Fruit fly (Drosophila melanogaster) whole organism, wandering third instar larva: ENCODE data around the gene CG32639.

Source experiments
- Abd-B ChIP-seq: fragments of >200 bp; optimal IDR thresholded peaks from 2 replicates; lab custom pipeline; 2017; ENCODE audit warnings: missing biosample characterization, missing genetic modification characterization
- CG32264 ChIP-seq: fragments of 200-800 bp; sonication (Bioruptor generic); optimal IDR thresholded peaks from 2 replicates; lab custom pipeline; 2016; ENCODE audit warnings: missing biosample characterization, missing genetic modification characterization
- CG9705 ChIP-seq: fragments of 200-800 bp; sonication (Bioruptor generic); optimal IDR thresholded peaks from 2 replicates; lab custom pipeline; 2018; ENCODE audit warnings: missing biosample characterization, mild to moderate bottlenecking, missing genetic modification characterization
- CrebA ChIP-seq: fragments of 200-800 bp; sonication (Bioruptor generic); optimal IDR thresholded peaks from 2 replicates; lab custom pipeline; 2016; ENCODE audit warnings: missing biosample characterization, mild to moderate bottlenecking, missing genetic modification characterization, borderline replicate concordance
- Dfd ChIP-seq: fragments of >200 bp; optimal IDR thresholded peaks from 2 replicates; lab custom pipeline; 2017; ENCODE audit warnings: missing biosample characterization, missing genetic modification characterization
- Dif ChIP-seq: fragments of 200-275, 200-300 bp; sonication (Bioruptor generic); optimal IDR thresholded peaks from 2 replicates; lab custom pipeline; 2018; ENCODE audit warnings: missing biosample characterization, missing genetic modification characterization; ENCODE audit not compliant: partially characterized antibody
- GATAd ChIP-seq: sonication (Bioruptor generic); optimal IDR thresholded peaks from 2 replicates; lab custom pipeline; 2016; ENCODE audit warnings: missing biosample characterization, missing genetic modification characterization
- HLH106 ChIP-seq: fragments of 200-800 bp; optimal IDR thresholded peaks from 3 replicates; lab custom pipeline; 2019; ENCODE audit warnings: missing biosample characterization, mild to moderate bottlenecking, missing genetic modification characterization, moderate library complexity
- Hnf4 ChIP-seq: fragments of 200-800 bp; sonication (Bioruptor generic); optimal IDR thresholded peaks from 2 replicates; lab custom pipeline; 2016; ENCODE audit warnings: missing biosample characterization, mild to moderate bottlenecking, missing genetic modification characterization
- Hr78 ChIP-seq: fragments of >200 bp; optimal IDR thresholded peaks from 2 replicates; lab custom pipeline; 2017; ENCODE audit warnings: missing biosample characterization, missing genetic modification characterization
- Hr83 ChIP-seq: fragments of 200-300 bp; sonication (Bioruptor generic); optimal IDR thresholded peaks from 2 replicates; lab custom pipeline; 2016; ENCODE audit warnings: missing biosample characterization, mild to moderate bottlenecking, missing genetic modification characterization, moderate library complexity; ENCODE audit not compliant: poor library complexity, severe bottlenecking
- Jra ChIP-seq: sonication (Bioruptor generic); optimal IDR thresholded peaks from 2 replicates; lab custom pipeline; 2016; ENCODE audit warnings: missing biosample characterization, missing genetic modification characterization
- Mio ChIP-seq: sonication (Bioruptor generic); optimal IDR thresholded peaks from 2 replicates; lab custom pipeline; 2016; ENCODE audit warnings: missing biosample characterization, missing genetic modification characterization
- Myc ChIP-seq: fragments of >200 bp; optimal IDR thresholded peaks from 2 replicates; lab custom pipeline; 2017
- N ChIP-seq: fragments of >200 bp; optimal IDR thresholded peaks from 2 replicates; lab custom pipeline; 2018; ENCODE audit warnings: missing biosample characterization, missing external identifiers, missing genetic modification characterization
- OdsH ChIP-seq: fragments of 200-800 bp; sonication (Bioruptor generic); optimal IDR thresholded peaks from 2 replicates; lab custom pipeline; 2016; ENCODE audit warnings: missing biosample characterization, mild to moderate bottlenecking, missing genetic modification characterization
- Rel ChIP-seq, 2 experiments: fragments of 200-800 bp; sonication (Bioruptor generic) in 1 of 2; optimal IDR thresholded peaks; 2 replicates in 1 of 2; 3 replicates in 1 of 2; lab custom pipeline; 2016 to 2019; ENCODE audit warnings: mild to moderate bottlenecking in 2 of 2, missing biosample characterization in 2 of 2, missing genetic modification characterization in 2 of 2, moderate library complexity in 1 of 2
- Sp1 ChIP-seq: fragments of 200-800 bp; sonication (Bioruptor generic); optimal IDR thresholded peaks from 3 replicates; lab custom pipeline; 2019; ENCODE audit warnings: missing biosample characterization, mild to moderate bottlenecking, missing genetic modification characterization, moderate library complexity
- Vsx2 ChIP-seq: fragments of 200-300, 225-300 bp; sonication (Bioruptor generic); optimal IDR thresholded peaks from 2 replicates; lab custom pipeline; 2018; ENCODE audit warnings: missing biosample characterization, missing genetic modification characterization; ENCODE audit not compliant: partially characterized antibody
- br ChIP-seq: fragments of 200-800 bp; sonication (Bioruptor generic); optimal IDR thresholded peaks from 2 replicates; lab custom pipeline; 2016; ENCODE audit warnings: missing biosample characterization, missing genetic modification characterization
- brk ChIP-seq: fragments of 200-800 bp; sonication (Bioruptor generic); optimal IDR thresholded peaks from 2 replicates; lab custom pipeline; 2016; ENCODE audit warnings: missing biosample characterization, mild to moderate bottlenecking, missing genetic modification characterization
- dl ChIP-seq, 2 experiments: fragments of 175-275, 200-275 bp in 1 of 2; fragments of 200-275 bp in 1 of 2; sonication (Bioruptor generic); optimal IDR thresholded peaks; lab custom pipeline; 2018; ENCODE audit warnings: mild to moderate bottlenecking in 2 of 2, missing biosample characterization in 2 of 2, missing genetic modification characterization in 2 of 2, moderate library complexity in 2 of 2; ENCODE audit not compliant: partially characterized antibody in 2 of 2, insufficient read depth in 1 of 2
- dmrt93B ChIP-seq: fragments of 200-800 bp; sonication (Bioruptor generic); optimal IDR thresholded peaks from 2 replicates; lab custom pipeline; 2018; ENCODE audit warnings: missing biosample characterization, mild to moderate bottlenecking, missing genetic modification characterization
- dsf ChIP-seq: sonication (Bioruptor generic); optimal IDR thresholded peaks from 2 replicates; lab custom pipeline; 2016; ENCODE audit warnings: missing biosample characterization, missing genetic modification characterization, borderline replicate concordance
- ey ChIP-seq: fragments of 200-800 bp; sonication (Bioruptor generic); optimal IDR thresholded peaks from 2 replicates; lab custom pipeline; 2016; ENCODE audit warnings: missing biosample characterization, missing genetic modification characterization
- foxo ChIP-seq, 2 experiments: fragments of 200-800 bp; sonication (Bioruptor generic); optimal IDR thresholded peaks; 2 replicates in 1 of 2; 3 replicates in 1 of 2; lab custom pipeline; 2016 to 2017; ENCODE audit warnings: missing biosample characterization in 2 of 2, missing genetic modification characterization in 2 of 2
- fru ChIP-seq: fragments of 200-800 bp; sonication (Bioruptor generic); optimal IDR thresholded peaks from 3 replicates; lab custom pipeline; 2016; ENCODE audit warnings: missing biosample characterization, mild to moderate bottlenecking, missing genetic modification characterization
- h ChIP-seq: fragments of 200-800 bp; sonication (Bioruptor generic); optimal IDR thresholded peaks from 3 replicates; lab custom pipeline; 2016; ENCODE audit warnings: missing biosample characterization, mild to moderate bottlenecking, missing genetic modification characterization
- jim ChIP-seq: fragments of 175-275, 200-325 bp; sonication (Bioruptor generic); optimal IDR thresholded peaks from 2 replicates; lab custom pipeline; 2016; ENCODE audit warnings: missing biosample characterization, mild to moderate bottlenecking, missing genetic modification characterization
- lola ChIP-seq: fragments of >200 bp; optimal IDR thresholded peaks from 2 replicates; lab custom pipeline; 2017; ENCODE audit warnings: missing biosample characterization, missing genetic modification characterization
- pan ChIP-seq: fragments of >200 bp; optimal IDR thresholded peaks from 2 replicates; lab custom pipeline; 2017
- psq ChIP-seq: fragments of 200-800 bp; sonication (Bioruptor generic); optimal IDR thresholded peaks from 3 replicates; lab custom pipeline; 2017; ENCODE audit warnings: missing biosample characterization, mild to moderate bottlenecking, missing genetic modification characterization, moderate library complexity
- rgr ChIP-seq: fragments of 200-800 bp; sonication (Bioruptor generic); optimal IDR thresholded peaks from 3 replicates; lab custom pipeline; 2016; ENCODE audit warnings: missing biosample characterization, mild to moderate bottlenecking, missing genetic modification characterization
- sage ChIP-seq: fragments of 200-800 bp; sonication (Bioruptor generic); optimal IDR thresholded peaks from 2 replicates; lab custom pipeline; 2016; ENCODE audit warnings: missing biosample characterization, mild to moderate bottlenecking, missing genetic modification characterization
- sv ChIP-seq: fragments of 200-800 bp; sonication (Bioruptor generic); optimal IDR thresholded peaks from 3 replicates; lab custom pipeline; 2016; ENCODE audit warnings: missing biosample characterization, missing genetic modification characterization
- tai ChIP-seq: sonication (Bioruptor generic); optimal IDR thresholded peaks from 2 replicates; lab custom pipeline; 2016; ENCODE audit warnings: missing biosample characterization, missing genetic modification characterization
- usp ChIP-seq: fragments of >200 bp; optimal IDR thresholded peaks from 2 replicates; lab custom pipeline; 2017; ENCODE audit warnings: missing biosample characterization, missing genetic modification characterization
- woc ChIP-seq: sonication (Bioruptor generic); optimal IDR thresholded peaks from 2 replicates; lab custom pipeline; 2016; ENCODE audit warnings: missing biosample characterization, mild to moderate bottlenecking, missing genetic modification characterization

CG32639 gene

DNA sequence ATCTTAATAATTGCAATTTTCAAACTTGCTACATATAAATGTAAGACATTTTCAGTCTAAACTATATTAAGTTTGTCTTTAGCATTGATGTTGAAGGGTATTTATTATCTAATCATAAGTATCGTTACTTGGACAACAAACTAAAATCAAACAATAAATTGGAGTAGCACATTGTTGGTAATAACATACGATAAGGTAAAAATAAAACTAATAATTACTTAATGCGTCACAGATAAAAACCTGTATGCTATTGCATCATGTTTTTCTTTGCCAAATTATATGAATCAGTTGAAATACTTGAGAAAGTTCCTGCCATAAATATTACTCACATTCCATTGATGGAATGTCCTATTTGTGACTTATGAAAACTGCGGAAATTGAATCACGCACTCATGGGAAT is 4.4 kb upstream of the CG32639 start:
- TF ChIP-seq CG9705 (GFP tag; lab: Kevin White, UChicago): no peak
- no peak for TF ChIP-seq Dfd (GFP tag; lab: Kevin White, UChicago)
- TF ChIP-seq Mio: no peak
- no peak for TF ChIP-seq Hr83 (GFP tag; lab: Kevin White, UChicago)
- TF ChIP-seq woc (GFP tag; lab: Kevin White, UChicago): peak; percentile 20

DNA sequence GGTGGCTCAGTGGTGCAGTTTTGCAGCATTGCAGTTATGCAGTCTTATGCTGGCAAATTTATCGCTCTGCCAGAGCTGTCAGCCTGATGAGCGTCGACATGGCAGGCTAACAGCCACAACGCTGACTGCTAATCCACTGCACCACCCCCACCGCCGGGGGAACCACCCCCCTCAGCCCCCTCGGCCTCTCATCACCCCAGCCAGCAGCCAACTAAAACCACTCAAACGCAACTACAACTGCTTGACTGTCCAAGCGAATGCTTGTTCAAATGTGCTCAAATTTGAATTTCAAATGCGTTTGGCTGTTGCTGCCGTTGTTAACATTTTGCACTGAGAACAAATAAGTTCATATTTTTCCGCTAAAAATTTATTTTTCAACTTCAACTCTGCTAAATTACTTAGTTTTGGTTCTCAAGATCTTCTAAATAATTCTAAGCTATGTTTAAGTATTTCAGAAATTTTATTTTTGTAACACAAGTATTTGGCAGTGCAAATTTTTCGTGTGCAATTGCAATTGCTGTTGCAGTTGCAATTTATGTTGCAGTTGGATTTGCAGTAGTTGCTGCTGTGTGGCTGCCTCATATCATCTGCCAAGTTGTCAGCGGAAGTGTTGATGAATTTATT is 2.0 kb upstream of the CG32639 start:
- TF ChIP-seq foxo (GFP tag; optimal IDR thresholded peaks at IDR 0.05; lab: Kevin White, UChicago) (peak in 1 of 2 experiments; percentile 49), tai (peak; percentile 1), ey (GFP tag; lab: Kevin White, UChicago) (peak; percentile 48), Jra (GFP tag; lab: Kevin White, UChicago) (no peak), usp (GFP tag; lab: Kevin White, UChicago) (no peak), dl (GFP tag; optimal IDR thresholded peaks at IDR 0.05; lab: Kevin White, UChicago; ENCODE audit: insufficient read depth in 1 of 2, partially characterized antibody in 2 of 2) (no peak), br (peak; percentile 2), lola (GFP tag; lab: Kevin White, UChicago) (no peak), HLH106 (tag; lab: Kevin White, UChicago) (peak; percentile 58), jim (no peak), Hnf4 (GFP tag; lab: Kevin White, UChicago) (no peak), Abd-B (no peak), CG32264 (GFP tag; lab: Kevin White, UChicago) (no peak), h (peak; percentile 59), Mio (no peak), brk (GFP tag; lab: Kevin White, UChicago) (no peak), Vsx2 (no peak), Dif (GFP tag; lab: Kevin White, UChicago) (no peak), Dfd (GFP tag; lab: Kevin White, UChicago) (peak; percentile 99), Sp1 (GFP tag; lab: Kevin White, UChicago) (peak; percentile 60), dmrt93B (GFP tag; lab: Kevin White, UChicago) (no peak), Myc (lab: Kevin White, UChicago) (no peak), GATAd (GFP tag; lab: Kevin White, UChicago) (no peak), N (GFP tag; lab: Kevin White, UChicago) (no peak), woc (GFP tag; lab: Kevin White, UChicago) (no peak), rgr (GFP tag; lab: Kevin White, UChicago) (peak; percentile 56), Rel (GFP tag; optimal IDR thresholded peaks at IDR 0.05; lab: Kevin White, UChicago) (no peak), Rel (tag; optimal IDR thresholded peaks at IDR 0.05; lab: Kevin White, UChicago) (no peak), sage (GFP tag; lab: Kevin White, UChicago) (no peak), dsf (GFP tag; lab: Kevin White, UChicago) (no peak), CG9705 (GFP tag; lab: Kevin White, UChicago) (no peak), psq (peak; percentile 19), fru (GFP tag; lab: Kevin White, UChicago) (peak; percentile 40), pan (lab: Kevin White, UChicago) (no peak), Hr78 (GFP tag; lab: Kevin White, UChicago) (no peak), OdsH (GFP tag; lab: Kevin White, UChicago) (no peak), Hr83 (GFP tag; lab: Kevin White, UChicago) (no peak), CrebA (GFP tag; lab: Kevin White, UChicago) (no peak), sv (GFP tag; lab: Kevin White, UChicago) (no peak)
